Fruit fly (Drosophila melanogaster) whole organism, pupa: ENCODE results near the gene Epg5.

ENCODE experiments used
- CG10348 ChIP-seq: fragments of 200-800 bp; sonication (Bioruptor generic); IDR thresholded peaks from 2 replicates; pipeline ENCODE4 v1.3.6; 2022; ENCODE audit warnings: missing biosample characterization, missing genetic modification characterization
- CG14655 ChIP-seq: fragments of 200-800 bp; sonication (Bioruptor generic); optimal IDR thresholded peaks from 3 replicates; lab custom pipeline; 2017; ENCODE audit warnings: mild to moderate bottlenecking, missing biosample characterization, missing genetic modification reagents, missing genetic modification characterization
- CG15710 ChIP-seq: fragments of 200-800 bp; sonication (Bioruptor generic); optimal IDR thresholded peaks from 2 replicates; lab custom pipeline; 2018; ENCODE audit warnings: missing biosample characterization, mild to moderate bottlenecking, missing genetic modification characterization, moderate library complexity
- CG17806 ChIP-seq: fragments of 200-800 bp; sonication (Bioruptor generic); optimal IDR thresholded peaks from 2 replicates; lab custom pipeline; 2018; ENCODE audit warnings: missing biosample characterization, mild to moderate bottlenecking, missing genetic modification characterization, moderate library complexity
- CG32121 ChIP-seq: fragments of 200-800 bp; sonication (Bioruptor generic); IDR thresholded peaks from 2 replicates; pipeline ENCODE4 v1.3.6; 2022; ENCODE audit warnings: missing biosample characterization, missing genetic modification characterization
- CG9948 ChIP-seq: fragments of 200-800 bp; sonication (Bioruptor generic); optimal IDR thresholded peaks from 2 replicates; lab custom pipeline; 2018; ENCODE audit warnings: missing biosample characterization, mild to moderate bottlenecking, missing genetic modification characterization, moderate library complexity
- D1 ChIP-seq: fragments of 200-800 bp; sonication (Bioruptor generic); optimal IDR thresholded peaks from 2 replicates; lab custom pipeline; 2018; ENCODE audit warnings: missing biosample characterization, mild to moderate bottlenecking, missing genetic modification characterization, moderate library complexity
- EcR ChIP-seq: fragments of 200-800 bp; sonication (Bioruptor generic); optimal IDR thresholded peaks from 3 replicates; lab custom pipeline; 2019; ENCODE audit warnings: missing biosample characterization, missing genetic modification characterization, mild to moderate bottlenecking, moderate library complexity, missing genetic modification reagents
- Pif1A ChIP-seq: fragments of 200-800 bp; sonication (Bioruptor generic); optimal IDR thresholded peaks from 3 replicates; lab custom pipeline; 2016; ENCODE audit warnings: missing biosample characterization, missing genetic modification characterization
- Pif1B ChIP-seq: fragments of 200-800 bp; sonication (Bioruptor generic); optimal IDR thresholded peaks from 3 replicates; lab custom pipeline; 2016; ENCODE audit warnings: missing biosample characterization, missing genetic modification characterization

DNA sequence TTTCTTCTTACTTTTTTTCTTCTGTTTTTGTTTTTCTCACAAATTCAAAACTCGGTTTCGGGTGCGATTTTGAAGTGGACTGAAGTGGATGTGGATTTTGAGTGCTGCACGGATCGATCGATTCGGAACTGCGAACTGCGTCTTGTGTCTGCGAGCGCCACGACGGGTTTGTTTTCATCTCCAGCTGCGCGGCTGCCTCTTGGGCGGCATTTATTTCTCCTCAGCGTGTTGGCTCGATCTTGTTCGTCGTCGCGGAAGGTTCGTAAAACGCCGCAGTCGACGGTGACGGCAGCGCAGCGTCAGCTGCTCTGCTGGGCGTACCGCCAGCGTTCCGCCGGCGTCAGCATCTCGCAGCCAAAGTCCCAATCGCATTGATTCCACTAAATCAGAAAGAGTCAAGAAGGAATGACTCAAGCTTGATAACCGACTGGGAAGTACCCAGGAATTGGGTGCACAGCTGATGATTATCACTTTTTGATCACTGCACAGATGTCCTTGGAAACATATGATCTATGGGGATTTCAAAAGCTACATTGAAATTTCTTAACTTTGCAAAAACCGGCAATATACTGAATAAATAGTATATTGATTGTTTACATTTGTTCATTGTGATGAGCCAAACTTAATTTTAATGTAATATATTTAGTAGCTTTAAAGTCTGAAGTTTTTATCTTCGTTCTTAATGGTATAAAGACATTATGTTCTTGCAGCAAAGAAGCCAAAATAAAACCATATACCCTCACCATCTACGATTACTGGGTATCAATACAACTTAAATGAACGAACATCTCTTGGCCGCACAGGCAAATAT, 36.5 kb upstream of the Epg5 start, which contains the start of gene CG7720:
- TF ChIP-seq CG17806 (peak; percentile 51), EcR (no peak), D1 (tag; lab: Kevin White, UChicago) (no peak), CG32121 (GFP tag; lab: Robert Waterston, UW) (0 out of 2 replicates have a peak, but pooled peaks have one; percentile 36), CG14655 (GFP tag; lab: Kevin White, UChicago) (peak; percentile 76), CG10348 (GFP tag; lab: Robert Waterston, UW) (no peak), CG9948 (tag; lab: Kevin White, UChicago) (peak; percentile 57), Pif1B (no peak), CG15710 (tag; lab: Kevin White, UChicago) (peak; percentile 49), Pif1A (peak; percentile 24)
